Fruit fly (Drosophila melanogaster): Measurements from ENCODE around the gene CG3505.

The CG3505 gene

dm6 chr3R:14687296-14687695 lies 30.0 kb downstream of the CG3505 start:
- TF ChIP-seq OdsH (GFP tag; optimal IDR thresholded peaks at IDR 0.05), result no peak
- no peak for TF ChIP-seq Hr83 (GFP tag; optimal IDR thresholded peaks at IDR 0.05; ENCODE audit: poor library complexity, severe bottlenecking)
- TF ChIP-seq Mio (GFP tag; optimal IDR thresholded peaks at IDR 0.05), result no peak
- TF ChIP-seq Jra (GFP tag; optimal IDR thresholded peaks at IDR 0.05), result no peak
- no peak for TF ChIP-seq psq (GFP tag; optimal IDR thresholded peaks at IDR 0.05)
- no peak for TF ChIP-seq tai (GFP tag; optimal IDR thresholded peaks at IDR 0.05)
- no peak for TF ChIP-seq N (GFP tag; optimal IDR thresholded peaks at IDR 0.05)
- no peak for TF ChIP-seq jim (GFP tag; optimal IDR thresholded peaks at IDR 0.05)
- TF ChIP-seq Abd-B (GFP tag; optimal IDR thresholded peaks at IDR 0.05), result no peak
- no peak for TF ChIP-seq woc (GFP tag; optimal IDR thresholded peaks at IDR 0.05)
- no peak for TF ChIP-seq CG32264 (GFP tag; optimal IDR thresholded peaks at IDR 0.05)
- TF ChIP-seq HLH106 (tag; optimal IDR thresholded peaks at IDR 0.05), result no peak
- TF ChIP-seq sage (GFP tag; optimal IDR thresholded peaks at IDR 0.05), result no peak
- TF ChIP-seq Sp1 (GFP tag; optimal IDR thresholded peaks at IDR 0.05), result no peak
- no peak for TF ChIP-seq Dif (GFP tag; optimal IDR thresholded peaks at IDR 0.05; ENCODE audit: partially characterized antibody)

DNA sequence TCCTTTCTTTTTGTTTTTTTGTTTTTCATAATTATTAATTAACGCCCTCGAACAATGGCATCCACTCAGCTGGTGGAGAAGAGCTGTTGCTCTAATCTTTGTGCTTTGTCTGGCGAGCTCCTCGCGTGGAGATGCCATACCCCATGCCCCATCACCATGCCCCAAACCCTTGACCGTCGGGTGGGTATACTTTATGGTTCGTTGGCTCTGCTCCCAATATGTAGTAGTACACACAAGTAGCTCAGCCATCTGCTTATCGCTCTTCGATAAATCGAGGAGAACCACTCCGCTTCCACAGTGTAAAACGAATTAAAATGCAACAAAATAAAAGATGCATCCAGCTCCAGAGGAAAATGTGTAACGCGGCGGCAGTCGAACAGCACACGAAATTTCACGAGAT lies 32.8 kb downstream of the CG3505 start:
- TF ChIP-seq N (GFP tag; optimal IDR thresholded peaks at IDR 0.05) (no peak), dsf (GFP tag; optimal IDR thresholded peaks at IDR 0.05; ENCODE audit: borderline replicate concordance) (no peak), CrebA (GFP tag; optimal IDR thresholded peaks at IDR 0.05; ENCODE audit: borderline replicate concordance) (no peak), Dif (GFP tag; optimal IDR thresholded peaks at IDR 0.05; ENCODE audit: partially characterized antibody) (no peak), foxo (GFP tag; optimal IDR thresholded peaks at IDR 0.05) (no peak), ey (GFP tag; optimal IDR thresholded peaks at IDR 0.05) (no peak), psq (GFP tag; optimal IDR thresholded peaks at IDR 0.05) (no peak), CG9705 (GFP tag; optimal IDR thresholded peaks at IDR 0.05) (no peak), Hr83 (GFP tag; optimal IDR thresholded peaks at IDR 0.05; ENCODE audit: poor library complexity, severe bottlenecking) (no peak), CG32264 (GFP tag; optimal IDR thresholded peaks at IDR 0.05) (no peak), GATAd (GFP tag; optimal IDR thresholded peaks at IDR 0.05) (no peak)

- TF ChIP-seq foxo (GFP tag; optimal IDR thresholded peaks at IDR 0.05) (peak in 1 of 2 experiments; percentile 21), Hnf4 (GFP tag; optimal IDR thresholded peaks at IDR 0.05) (no peak), CG9705 (GFP tag; optimal IDR thresholded peaks at IDR 0.05) (no peak), Dif (GFP tag; optimal IDR thresholded peaks at IDR 0.05; ENCODE audit: partially characterized antibody) (no peak), Abd-B (GFP tag; optimal IDR thresholded peaks at IDR 0.05) (no peak), woc (GFP tag; optimal IDR thresholded peaks at IDR 0.05) (no peak), Sp1 (GFP tag; optimal IDR thresholded peaks at IDR 0.05) (peak; percentile 21), ey (GFP tag; optimal IDR thresholded peaks at IDR 0.05) (no peak), sv (GFP tag; optimal IDR thresholded peaks at IDR 0.05) (no peak), Hr78 (GFP tag; optimal IDR thresholded peaks at IDR 0.05) (no peak), br (GFP tag; optimal IDR thresholded peaks at IDR 0.05) (no peak), tai (GFP tag; optimal IDR thresholded peaks at IDR 0.05) (no peak), pan (optimal IDR thresholded peaks at IDR 0.05) (no peak), HLH106 (tag; optimal IDR thresholded peaks at IDR 0.05) (peak; percentile 22), Myc (optimal IDR thresholded peaks at IDR 0.05) (no peak), dmrt93B (GFP tag; optimal IDR thresholded peaks at IDR 0.05) (no peak), rgr (GFP tag; optimal IDR thresholded peaks at IDR 0.05) (no peak), dsf (GFP tag; optimal IDR thresholded peaks at IDR 0.05; ENCODE audit: borderline replicate concordance) (no peak), h (GFP tag; optimal IDR thresholded peaks at IDR 0.05) (peak; percentile 1), Vsx2 (GFP tag; optimal IDR thresholded peaks at IDR 0.05; ENCODE audit: partially characterized antibody) (no peak), CrebA (GFP tag; optimal IDR thresholded peaks at IDR 0.05; ENCODE audit: borderline replicate concordance) (no peak), Rel (GFP tag; optimal IDR thresholded peaks at IDR 0.05) (no peak), Rel (tag; optimal IDR thresholded peaks at IDR 0.05) (peak; percentile 16), lola (GFP tag; optimal IDR thresholded peaks at IDR 0.05) (no peak), CG32264 (GFP tag; optimal IDR thresholded peaks at IDR 0.05) (no peak), Hr83 (GFP tag; optimal IDR thresholded peaks at IDR 0.05; ENCODE audit: poor library complexity, severe bottlenecking) (no peak), GATAd (GFP tag; optimal IDR thresholded peaks at IDR 0.05) (no peak), Mio (GFP tag; optimal IDR thresholded peaks at IDR 0.05) (no peak), dl (GFP tag; optimal IDR thresholded peaks at IDR 0.05; ENCODE audit: insufficient read depth in 1 of 2, partially characterized antibody in 2 of 2) (no peak), Dfd (GFP tag; optimal IDR thresholded peaks at IDR 0.05) (no peak), sage (GFP tag; optimal IDR thresholded peaks at IDR 0.05) (no peak), brk (GFP tag; optimal IDR thresholded peaks at IDR 0.05) (no peak), psq (GFP tag; optimal IDR thresholded peaks at IDR 0.05) (peak; percentile 31), N (GFP tag; optimal IDR thresholded peaks at IDR 0.05) (no peak), OdsH (GFP tag; optimal IDR thresholded peaks at IDR 0.05) (no peak), usp (GFP tag; optimal IDR thresholded peaks at IDR 0.05) (no peak), Jra (GFP tag; optimal IDR thresholded peaks at IDR 0.05) (no peak), fru (GFP tag; optimal IDR thresholded peaks at IDR 0.05) (no peak), jim (GFP tag; optimal IDR thresholded peaks at IDR 0.05) (no peak)
Observed at dm6 chr3R:14691019-14691777, 34.0 kb downstream of the CG3505 start.

Measured in whole organism, wandering third instar larva.